Worm (Caenorhabditis elegans) whole organism, L4 larva: ENCODE measurements around the gene C34B4.4.

Source experiments
- ZK546.5 ChIP-seq, 2 experiments: sonication (generic microtip); optimal IDR thresholded peaks; 2 replicates each; lab custom pipeline; 2017; ENCODE audit warnings: missing biosample characterization in 2 of 2, missing genetic modification characterization in 2 of 2
- ama-1 ChIP-seq: fragments of 150-350 bp; optimal IDR thresholded peaks from 2 replicates; lab custom pipeline; 2014; ENCODE audit warnings: inconsistent platforms, mixed read lengths
- ceh-32 ChIP-seq: sonication (generic microtip); optimal IDR thresholded peaks from 2 replicates; lab custom pipeline; 2016; ENCODE audit warnings: mild to moderate bottlenecking, missing genetic modification characterization, missing compliant biosample characterization; ENCODE audit not compliant: poor library complexity
- ceh-62 ChIP-seq: sonication (generic microtip); optimal IDR thresholded peaks from 2 replicates; lab custom pipeline; 2017; ENCODE audit warnings: missing biosample characterization, missing genetic modification characterization
- cey-2 ChIP-seq: sonication (generic microtip); optimal IDR thresholded peaks from 3 replicates; lab custom pipeline; 2017; ENCODE audit warnings: missing genetic modification characterization, mild to moderate bottlenecking, missing compliant biosample characterization, antibody characterized with exemption, borderline replicate concordance; ENCODE audit not compliant: insufficient read depth
- ctbp-1 ChIP-seq: fragments of 200-800 bp; sonication (Bioruptor generic); IDR thresholded peaks from 2 replicates; pipeline ENCODE4 v1.3.6; 2022; ENCODE audit warnings: missing genetic modification reagents, missing genetic modification characterization, missing compliant biosample characterization
- daf-16 ChIP-seq, 3 experiments: sonication (generic microtip); optimal IDR thresholded peaks; 2 replicates each; lab custom pipeline; 2016 to 2017; ENCODE audit warnings: missing genetic modification characterization in 3 of 3, missing genetic modification reagents in 3 of 3, mild to moderate bottlenecking in 2 of 3, missing compliant biosample characterization in 2 of 3, missing biosample characterization in 1 of 3, moderate library complexity in 1 of 3
- dmd-6 ChIP-seq: fragments of 200-800 bp; sonication (Bioruptor generic); IDR thresholded peaks from 2 replicates; pipeline ENCODE4 v1.3.6; 2022; ENCODE audit warnings: missing genetic modification reagents, missing genetic modification characterization, missing compliant biosample characterization
- fkh-10 ChIP-seq: fragments of 150-350 bp; optimal IDR thresholded peaks from 2 replicates; lab custom pipeline; 2014; ENCODE audit warnings: missing biosample characterization, missing genetic modification reagents, missing genetic modification characterization
- gei-8 ChIP-seq: fragments of 200-800 bp; sonication (Bioruptor generic); optimal IDR thresholded peaks from 2 replicates; lab custom pipeline; 2018; ENCODE audit warnings: mild to moderate bottlenecking, missing genetic modification characterization, missing compliant biosample characterization
- jun-1 ChIP-seq: fragments of 150-350 bp; optimal IDR thresholded peaks from 2 replicates; lab custom pipeline; 2014; ENCODE audit warnings: missing biosample characterization, missing genetic modification reagents, missing genetic modification characterization
- lim-7 ChIP-seq: fragments of 200-800 bp; sonication (Bioruptor generic); IDR thresholded peaks from 2 replicates; pipeline ENCODE4 v1.3.6; 2022; ENCODE audit warnings: missing genetic modification characterization, missing compliant biosample characterization
- lin-13 ChIP-seq: fragments of 150-350 bp; optimal IDR thresholded peaks from 2 replicates; lab custom pipeline; 2014; ENCODE audit warnings: missing biosample characterization, missing genetic modification reagents, missing genetic modification characterization
- lin-38 ChIP-seq: fragments of 200-800 bp; sonication (Bioruptor generic); IDR thresholded peaks from 2 replicates; pipeline ENCODE4 v1.3.6; 2022; ENCODE audit warnings: missing genetic modification reagents, missing genetic modification characterization, missing compliant biosample characterization
- lin-39 ChIP-seq: fragments of 150-350 bp; optimal IDR thresholded peaks from 2 replicates; lab custom pipeline; 2014; ENCODE audit warnings: missing biosample characterization, missing genetic modification reagents, missing genetic modification characterization
- madf-5 ChIP-seq, 2 experiments: fragments of 200-800 bp; sonication (Bioruptor generic); IDR thresholded peaks; 2 replicates each; pipeline ENCODE4 v1.3.6; 2022; ENCODE audit warnings: missing compliant biosample characterization in 2 of 2, missing genetic modification characterization in 2 of 2
- mdt-29 ChIP-seq: fragments of 200-800 bp; sonication (Bioruptor generic); IDR thresholded peaks from 2 replicates; pipeline ENCODE4 v1.3.6; 2022; ENCODE audit warnings: missing genetic modification reagents, missing genetic modification characterization, missing compliant biosample characterization
- nhr-10 ChIP-seq: fragments of 150-350 bp; optimal IDR thresholded peaks from 2 replicates; lab custom pipeline; 2014; ENCODE audit warnings: missing biosample characterization, missing genetic modification characterization
- nhr-102 ChIP-seq: sonication (generic microtip); optimal IDR thresholded peaks from 2 replicates; lab custom pipeline; 2016; ENCODE audit warnings: mild to moderate bottlenecking, missing genetic modification characterization, moderate library complexity, missing compliant biosample characterization
- nhr-41 ChIP-seq: fragments of 200-800 bp; sonication (Bioruptor generic); IDR thresholded peaks from 2 replicates; pipeline ENCODE4 v1.3.6; 2022; ENCODE audit warnings: missing genetic modification reagents, missing genetic modification characterization, missing compliant biosample characterization
- php-3 ChIP-seq: fragments of 200-800 bp; sonication (Bioruptor generic); IDR thresholded peaks from 2 replicates; pipeline ENCODE4 v1.3.6; 2022; ENCODE audit warnings: missing genetic modification reagents, missing genetic modification characterization, missing compliant biosample characterization
- rbr-2 ChIP-seq: sonication (generic microtip); optimal IDR thresholded peaks from 2 replicates; lab custom pipeline; 2016; ENCODE audit warnings: missing genotype, missing genetic modification characterization, missing compliant biosample characterization
- skn-1 ChIP-seq: fragments of 150-350 bp; optimal IDR thresholded peaks from 2 replicates; lab custom pipeline; 2014; ENCODE audit warnings: missing biosample characterization, missing genetic modification characterization
- snpc-1.2 ChIP-seq: fragments of 200-800 bp; sonication (Bioruptor generic); IDR thresholded peaks from 2 replicates; pipeline ENCODE4 v1.3.6; 2022; ENCODE audit warnings: missing genetic modification reagents, missing genetic modification characterization, missing compliant biosample characterization
- snpc-4 ChIP-seq: fragments of 150-350 bp; optimal IDR thresholded peaks from 2 replicates; lab custom pipeline; 2014; ENCODE audit warnings: missing biosample characterization, missing genetic modification characterization
- tag-97 ChIP-seq: fragments of 200-800 bp; sonication (Bioruptor generic); IDR thresholded peaks from 2 replicates; pipeline ENCODE4 v1.3.6; 2022; ENCODE audit warnings: missing genetic modification characterization, missing compliant biosample characterization
- unc-62 ChIP-seq, 3 experiments: fragments of 150-350 bp in 1 of 3; sonication (generic microtip); optimal IDR thresholded peaks in 2 of 3; peaks in 1 of 3; 1 replicate in 1 of 3; 2 replicates in 2 of 3; lab custom pipeline; 2014 to 2017; ENCODE audit warnings: missing biosample characterization in 3 of 3, missing genetic modification characterization in 3 of 3, missing genetic modification reagents in 3 of 3, missing genotype in 1 of 3

The C34B4.4 gene

DNA sequence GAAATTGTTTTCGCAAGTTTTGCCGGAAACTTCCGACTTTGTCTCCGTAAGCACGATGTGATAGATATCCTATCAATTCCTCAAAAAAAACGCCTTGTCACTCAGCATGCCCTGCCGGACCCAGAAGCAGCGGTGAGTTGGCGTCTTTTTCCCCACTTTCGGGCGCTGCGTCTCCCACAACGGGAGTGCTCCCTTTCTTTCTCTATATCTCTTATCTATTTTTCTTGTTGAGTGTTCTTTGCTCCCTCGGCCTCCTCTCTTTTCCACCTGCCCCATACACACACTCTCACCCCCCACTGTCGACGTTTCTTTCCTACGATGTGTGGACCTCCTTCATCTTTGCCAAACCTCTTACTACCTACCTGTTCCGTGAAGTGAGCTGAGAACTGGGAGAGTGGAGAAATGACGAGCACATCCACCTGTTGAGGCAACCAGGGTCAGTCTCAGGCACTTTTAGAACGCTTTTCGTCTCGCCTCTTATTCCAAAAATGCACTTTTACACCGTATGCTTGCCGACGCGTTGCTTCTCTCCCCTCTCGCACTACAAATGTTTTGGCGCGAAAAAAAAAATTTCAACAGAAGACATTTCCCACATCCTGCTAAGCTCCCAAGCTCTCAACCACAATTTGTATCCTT, 4.2 kb upstream of the C34B4.4 start (continued):
- peak in 1 of 2 experiments; percentile 77 for TF ChIP-seq daf-16 (GFP tag; optimal IDR thresholded peaks at IDR 0.05; lab: Kevin White, UChicago)
- TF ChIP-seq daf-16 (tag; optimal IDR thresholded peaks at IDR 0.05; lab: Kevin White, UChicago) = peak; percentile 58
- TF ChIP-seq fkh-10 = no peak
- TF ChIP-seq lim-7 = peak; percentile 44; the same call in 1 of the 2 replicates
- TF ChIP-seq madf-5 (GFP tag; IDR thresholded peaks at IDR 0.05; lab: Robert Waterston, UW) = no peak
- TF ChIP-seq ceh-32 (tag; lab: Kevin White, UChicago) = no peak
- TF ChIP-seq lin-39 (tag; lab: Kevin White, UChicago) = no peak
- TF ChIP-seq mdt-29 (GFP tag; lab: Robert Waterston, UW) = 0 out of 2 replicates have a peak, but pooled peaks have one; percentile 24
- peak; percentile 78 for TF ChIP-seq nhr-10
- TF ChIP-seq lin-13 (GFP tag; lab: Kevin White, UChicago) = no peak
- peak; percentile 77 for TF ChIP-seq ctbp-1 (GFP tag; lab: Robert Waterston, UW)
- no peak for TF ChIP-seq skn-1 (tag; lab: Kevin White, UChicago)

DNA sequence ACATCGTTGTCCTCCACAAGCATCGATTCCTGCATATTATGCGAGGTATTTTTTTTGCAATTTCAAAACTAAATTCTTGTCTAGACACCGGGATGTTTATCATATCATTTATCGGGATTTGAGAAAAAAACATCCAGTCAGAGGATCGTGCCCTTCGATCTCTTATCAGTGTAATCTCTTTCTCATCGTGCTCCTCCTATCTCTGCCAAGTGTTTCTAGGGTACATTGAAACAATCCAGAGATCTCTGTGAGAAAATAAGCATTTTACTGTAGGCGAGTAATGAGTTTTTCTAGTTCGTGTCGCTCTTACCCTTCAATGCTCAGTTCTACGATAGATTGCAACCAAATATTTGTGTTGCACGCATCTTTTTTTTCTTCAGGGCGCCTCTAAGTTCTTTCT, 1.7 kb upstream of the C34B4.4 start:
- TF ChIP-seq ctbp-1 (GFP tag; lab: Robert Waterston, UW) = peak; percentile 26; the same call in 1 of the 2 replicates
- TF ChIP-seq daf-16 (GFP tag; optimal IDR thresholded peaks at IDR 0.05; lab: Kevin White, UChicago) = peak in 1 of 2 experiments; percentile 56
- TF ChIP-seq daf-16 (tag; optimal IDR thresholded peaks at IDR 0.05; lab: Kevin White, UChicago) = no peak
- TF ChIP-seq nhr-41 (GFP tag; lab: Robert Waterston, UW) = no peak
- TF ChIP-seq nhr-102 (tag; lab: Kevin White, UChicago) = no peak
- TF ChIP-seq lim-7 = no peak
- TF ChIP-seq lin-38 = peak; percentile 19
- TF ChIP-seq, all 104 proteins: peak for 3

DNA sequence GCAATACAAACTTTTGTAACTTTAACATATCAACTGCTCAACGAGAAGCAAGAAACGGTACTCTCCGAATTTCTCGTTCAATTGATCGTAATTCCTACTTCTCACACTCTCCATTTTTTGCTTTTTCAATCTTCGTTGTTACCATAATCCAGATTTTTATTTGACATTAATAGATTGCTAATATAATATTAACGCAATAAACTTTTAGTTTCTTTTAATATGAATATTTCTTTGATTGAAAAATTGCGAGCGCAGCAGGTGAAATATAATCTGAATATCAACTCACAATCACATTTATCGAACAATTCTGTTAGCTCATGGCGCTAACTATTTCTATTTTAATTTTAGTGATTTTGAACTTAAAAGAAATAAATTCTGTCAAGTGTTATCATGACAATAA, 2.1 kb downstream of the C34B4.4 start, which contains the start of gene lurp-4:
TSS of gene lurp-4 (plus strand) at position 301 of the 400 bp plus-strand sequence.
- TF ChIP-seq php-3 (GFP tag; lab: Robert Waterston, UW) (no peak), ceh-62 (tag; lab: Kevin White, UChicago) (no peak), unc-62 (GFP tag; optimal IDR thresholded peaks at IDR 0.05 in 1 of 2; lab: Kevin White, UChicago) (no peak), unc-62 (tag; optimal IDR thresholded peaks at IDR 0.05; lab: Kevin White, UChicago) (no peak), gei-8 (GFP tag; lab: Kevin White, UChicago) (no peak), tag-97 (GFP tag; lab: Robert Waterston, UW) (no peak), jun-1 (no peak), snpc-4 (no peak), rbr-2 (tag; lab: Kevin White, UChicago) (no peak), snpc-1.2 (no peak), cey-2 (tag; lab: Kevin White, UChicago) (no peak)

DNA sequence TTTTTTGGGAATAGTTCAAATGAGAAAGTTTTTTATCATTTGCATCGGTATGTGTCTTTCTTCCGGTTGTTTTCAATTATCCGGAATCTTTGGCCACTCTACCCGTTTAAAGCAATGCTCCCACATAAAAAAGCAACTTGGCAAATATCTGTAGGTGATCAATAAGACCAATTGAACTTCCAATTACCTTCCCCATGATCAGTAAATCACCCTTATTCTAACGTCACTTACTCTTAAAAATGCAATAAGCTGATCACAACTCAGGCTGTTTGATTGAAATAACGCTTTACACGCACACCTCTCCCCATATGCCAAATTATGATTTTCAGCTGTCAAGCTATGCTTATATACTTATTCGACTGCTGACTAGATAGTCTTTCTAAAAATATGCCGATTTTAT, 5.4 kb downstream of the C34B4.4 start, which contains the start of gene C34B4.5:
TSS of gene C34B4.5 (plus strand) at position 301 of the 400 bp plus-strand sequence.
- TF ChIP-seq ZK546.5 (tag; optimal IDR thresholded peaks at IDR 0.05; lab: Kevin White, UChicago) = no peak

DNA sequence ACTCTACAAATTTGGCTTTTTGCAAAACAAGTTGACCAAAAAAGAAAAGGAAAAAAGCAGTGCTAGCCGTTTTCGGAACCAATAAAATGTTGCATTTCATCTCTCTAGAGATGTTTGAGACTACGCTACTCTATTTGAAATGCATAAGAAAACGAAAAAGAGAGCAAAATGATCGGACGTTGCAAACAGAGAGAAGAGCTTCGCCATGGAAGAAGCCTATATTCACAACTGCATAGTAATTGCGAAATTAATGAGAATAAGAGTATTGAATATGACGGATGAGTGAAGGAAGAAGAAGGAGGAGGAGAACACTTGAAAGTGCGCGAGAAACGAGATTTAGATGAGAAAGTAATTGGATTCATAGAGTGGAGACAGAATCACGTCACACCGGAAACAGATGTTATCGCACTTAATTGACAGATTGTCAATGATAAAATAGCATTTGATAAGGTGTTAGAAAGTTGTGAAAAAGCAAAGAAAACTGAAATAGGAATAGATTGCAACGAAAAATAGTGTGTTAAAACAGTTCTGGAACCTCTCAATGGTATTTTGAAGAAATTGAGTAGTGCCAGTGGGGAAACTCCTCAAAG, 15.7 kb downstream of the C34B4.4 start:
- TF ChIP-seq dmd-6 (GFP tag; lab: Robert Waterston, UW) (peak; percentile 15; the same call in 1 of the 2 replicates), unc-62 (GFP tag; optimal IDR thresholded peaks at IDR 0.05 in 1 of 2; lab: Kevin White, UChicago) (peak in 1 of 2 experiments; percentile 84), unc-62 (tag; optimal IDR thresholded peaks at IDR 0.05; lab: Kevin White, UChicago) (no peak), ama-1 (lab: Kevin White, UChicago) (no peak)
